Fruit fly (Drosophila melanogaster): Measurements from ENCODE around the gene hng3.

The hng3 gene

dm6 chr3L:699368-700150 lies 55.7 kb downstream of the hng3 start (continued):
- TF ChIP-seq Ssrp (tag; optimal IDR thresholded peaks at IDR 0.05) = peak; percentile 48
- TF ChIP-seq fd96Cb (tag; optimal IDR thresholded peaks at IDR 0.05) = peak; percentile 22
- TF ChIP-seq CG17829 (tag; optimal IDR thresholded peaks at IDR 0.05) = peak; percentile 13
- peak; percentile 52 for TF ChIP-seq shn (GFP tag; optimal IDR thresholded peaks at IDR 0.05)
- no peak for TF ChIP-seq Neu2 (GFP tag; optimal IDR thresholded peaks at IDR 0.05; ENCODE audit: borderline replicate concordance)
- no peak for TF ChIP-seq Dref (GFP tag; IDR thresholded peaks at IDR 0.05)
- TF ChIP-seq gfzf (GFP tag; optimal IDR thresholded peaks at IDR 0.05) = no peak
- peak; percentile 60 for TF ChIP-seq CG13775 (GFP tag; optimal IDR thresholded peaks at IDR 0.05)
- TF ChIP-seq gsb (GFP tag; IDR thresholded peaks at IDR 0.05) = no peak
- TF ChIP-seq CG17361 (GFP tag; IDR thresholded peaks at IDR 0.05) = no peak
- no peak for TF ChIP-seq Lpt (GFP tag; optimal IDR thresholded peaks at IDR 0.05)
- no peak for TF ChIP-seq CG14965 (GFP tag; optimal IDR thresholded peaks at IDR 0.05; ENCODE audit: borderline replicate concordance)
- no peak for TF ChIP-seq pfk (GFP tag; optimal IDR thresholded peaks at IDR 0.05)
- TF ChIP-seq trh (GFP tag; optimal IDR thresholded peaks at IDR 0.05) = no peak
- no peak for TF ChIP-seq CG43689 (GFP tag; IDR thresholded peaks at IDR 0.05)
- peak; percentile 1 for TF ChIP-seq Bdp1 (GFP tag; optimal IDR thresholded peaks at IDR 0.05)
- TF ChIP-seq Deaf1 (tag; optimal IDR thresholded peaks at IDR 0.05) = peak; percentile 99
- TF ChIP-seq lmd (GFP tag; IDR thresholded peaks at IDR 0.05) = 0 out of 2 replicates have a peak, but pooled peaks have one; percentile 9
- peak; percentile 47 for TF ChIP-seq CG11504 (tag; optimal IDR thresholded peaks at IDR 0.05)
- no peak for TF ChIP-seq inv (GFP tag; IDR thresholded peaks at IDR 0.05; ENCODE audit: partially characterized antibody)
- peak; percentile 52 for TF ChIP-seq Sox100B (GFP tag; optimal IDR thresholded peaks at IDR 0.05)
- TF ChIP-seq NK7.1 (GFP tag; optimal IDR thresholded peaks at IDR 0.05) = no peak
- no peak for TF ChIP-seq sisA (GFP tag; IDR thresholded peaks at IDR 0.05)
- no peak for TF ChIP-seq en (GFP tag; optimal IDR thresholded peaks at IDR 0.05)
- TF ChIP-seq CG8089 (GFP tag; optimal IDR thresholded peaks at IDR 0.05) = no peak
- peak; percentile 59 for TF ChIP-seq nerfin-1 (tag; optimal IDR thresholded peaks at IDR 0.05)
- TF ChIP-seq Ets97D (GFP tag; optimal IDR thresholded peaks at IDR 0.05) = no peak
- peak; percentile 24 for TF ChIP-seq CG4328 (GFP tag; optimal IDR thresholded peaks at IDR 0.05)
- no peak for TF ChIP-seq CG7357 (GFP tag; IDR thresholded peaks at IDR 0.05)
- peak; percentile 52 for TF ChIP-seq CG3281 (GFP tag; optimal IDR thresholded peaks at IDR 0.05)
- TF ChIP-seq CG6791 (GFP tag; IDR thresholded peaks at IDR 0.05; ENCODE audit: partially characterized antibody) = peak; percentile 89
- no peak for TF ChIP-seq sc (optimal IDR thresholded peaks at IDR 0.05)
- TF ChIP-seq sc (GFP tag; optimal IDR thresholded peaks at IDR 0.05) = no peak
- no peak for TF ChIP-seq abd-A (tag; optimal IDR thresholded peaks at IDR 0.05)
- TF ChIP-seq CG17385 (GFP tag; optimal IDR thresholded peaks at IDR 0.05) = peak; percentile 35
- TF ChIP-seq CG6765 (GFP tag; optimal IDR thresholded peaks at IDR 0.05) = no peak
- TF ChIP-seq fru (optimal IDR thresholded peaks at IDR 0.05) = no peak
- TF ChIP-seq Chrac-16 (GFP tag; optimal IDR thresholded peaks at IDR 0.05) = peak; percentile 59
- TF ChIP-seq CG11723 (GFP tag; optimal IDR thresholded peaks at IDR 0.05) = no peak
- TF ChIP-seq CG2678 (tag; optimal IDR thresholded peaks at IDR 0.05) = peak; percentile 62
- no peak for TF ChIP-seq CG1024 (GFP tag; IDR thresholded peaks at IDR 0.05)
- TF ChIP-seq Ada2b (GFP tag; IDR thresholded peaks at IDR 0.05) = no peak
- peak; percentile 13 for TF ChIP-seq CG12104 (GFP tag; optimal IDR thresholded peaks at IDR 0.05)
- TF ChIP-seq CG42726 (GFP tag; IDR thresholded peaks at IDR 0.05; ENCODE audit: partially characterized antibody) = no peak
- no peak for TF ChIP-seq CG14014 (GFP tag; IDR thresholded peaks at IDR 0.05)
- no peak for TF ChIP-seq zen2 (GFP tag; IDR thresholded peaks at IDR 0.05; ENCODE audit: partially characterized antibody)
- peak; percentile 46 to 47 for TF ChIP-seq tll (GFP tag; optimal IDR thresholded peaks at IDR 0.05)
- TF ChIP-seq CG7271 (tag; optimal IDR thresholded peaks at IDR 0.05) = no peak
- peak; percentile 24 for TF ChIP-seq CG12155 (GFP tag; optimal IDR thresholded peaks at IDR 0.05)
- TF ChIP-seq tup (GFP tag; optimal IDR thresholded peaks at IDR 0.05) = no peak

Measured in whole organism, embryonic.